Worm (Caenorhabditis elegans): ENCODE results near the gene F28B4.4.

DNA sequence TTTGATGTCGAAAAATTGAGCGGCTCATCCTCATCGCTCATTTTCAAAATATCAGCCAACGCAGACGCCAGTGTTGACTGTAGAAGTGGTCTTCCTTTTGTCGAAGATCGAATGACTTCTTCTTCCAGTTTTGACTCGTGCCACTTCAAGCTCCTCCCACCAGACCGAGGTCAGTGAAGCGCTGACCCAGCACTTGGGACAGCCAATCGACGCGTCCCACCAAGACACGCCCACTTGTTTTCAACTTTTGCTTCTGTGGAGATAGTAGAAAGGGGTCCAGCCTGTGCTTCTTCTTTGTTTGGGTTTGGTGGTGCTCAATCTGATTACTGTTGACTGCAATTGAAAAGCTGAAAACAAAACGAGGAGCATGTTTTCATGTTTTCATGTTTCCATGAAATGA lies 10.2 kb downstream of the F28B4.4 start, which contains the start of gene fax-1:
- TF ChIP-seq ama-1 (optimal IDR thresholded peaks at IDR 0.05) (no peak), tra-4 (tag; optimal IDR thresholded peaks at IDR 0.05) (no peak), ceh-36 (tag; optimal IDR thresholded peaks at IDR 0.05) (no peak), aly-1 (tag; optimal IDR thresholded peaks at IDR 0.05) (no peak), hnd-1 (tag; optimal IDR thresholded peaks at IDR 0.05) (no peak), F13C5.2 (tag; optimal IDR thresholded peaks at IDR 0.05) (no peak), flt-1 (GFP tag; IDR thresholded peaks at IDR 0.05) (no peak), B0310.2 (tag; optimal IDR thresholded peaks at IDR 0.05) (no peak), ceh-13 (GFP tag; optimal IDR thresholded peaks at IDR 0.05) (no peak), tbx-37 (GFP tag; conservative IDR thresholded peaks at IDR 0.05) (no peak)

Measured in whole organism, early embryonic.